Fruit fly (Drosophila melanogaster) whole organism, embryonic: ENCODE results near the gene ZnT63C.

Experiments
- Atf3 ChIP-seq: fragments of 200-800 bp; sonication (Bioruptor generic); optimal IDR thresholded peaks from 3 replicates; lab custom pipeline; 2016; ENCODE audit warnings: missing biosample characterization, missing genetic modification characterization
- Awh ChIP-seq: fragments of 200-800 bp; sonication (Bioruptor generic); IDR thresholded peaks from 2 replicates; pipeline ENCODE4, ENCODE4 v1.3.6; 2022; ENCODE audit warnings: missing biosample characterization, missing genetic modification characterization
- Bteb2 ChIP-seq: fragments of 200-800 bp; sonication (Bioruptor generic); optimal IDR thresholded peaks from 2 replicates; lab custom pipeline; 2016; ENCODE audit warnings: missing biosample characterization, missing genetic modification characterization
- CG10565 ChIP-seq: fragments of 200-800 bp; sonication (Bioruptor generic); optimal IDR thresholded peaks from 3 replicates; lab custom pipeline; 2016; ENCODE audit warnings: missing biosample characterization, mild to moderate bottlenecking, missing genetic modification characterization
- CG11093 ChIP-seq: fragments of 200-800 bp; sonication (Bioruptor generic); IDR thresholded peaks from 3 replicates; pipeline ENCODE4 v1.3.6; 2022; ENCODE audit warnings: missing biosample characterization, missing genetic modification characterization
- CG12104 ChIP-seq: fragments of 200-800 bp; sonication (Bioruptor generic); optimal IDR thresholded peaks from 3 replicates; lab custom pipeline; 2016; ENCODE audit warnings: missing biosample characterization, missing genetic modification characterization
- CG1233 ChIP-seq: fragments of 200-800 bp; sonication (Bioruptor generic); optimal IDR thresholded peaks from 4 replicates; lab custom pipeline; 2018; ENCODE audit warnings: missing biosample characterization, mild to moderate bottlenecking, missing genetic modification characterization
- CG12769 ChIP-seq: fragments of 200-800 bp; sonication (Bioruptor generic); optimal IDR thresholded peaks from 2 replicates; lab custom pipeline; 2019; ENCODE audit warnings: missing biosample characterization, mild to moderate bottlenecking, missing genetic modification characterization, moderate library complexity
- CG15073 ChIP-seq: fragments of 200-800 bp; sonication (Bioruptor generic); optimal IDR thresholded peaks from 2 replicates; lab custom pipeline; 2016; ENCODE audit warnings: missing biosample characterization, missing genetic modification characterization
- CG15601 ChIP-seq: fragments of 200-800 bp; sonication (Bioruptor generic); optimal IDR thresholded peaks from 3 replicates; lab custom pipeline; 2019; ENCODE audit warnings: missing biosample characterization, mild to moderate bottlenecking, missing genetic modification characterization, moderate library complexity
- CG16779 ChIP-seq: fragments of 200-800 bp; sonication (Bioruptor generic); IDR thresholded peaks from 2 replicates; pipeline ENCODE4 v1.3.6; 2022; ENCODE audit warnings: missing biosample characterization, missing genetic modification characterization
- CG17328 ChIP-seq: fragments of 200-800 bp; sonication (Bioruptor generic); IDR thresholded peaks from 2 replicates; pipeline ENCODE4 v1.3.6; 2022; ENCODE audit warnings: missing biosample characterization, missing genetic modification characterization
- CG17912 ChIP-seq: fragments of 200-800 bp; sonication (Bioruptor generic); optimal IDR thresholded peaks from 2 replicates; lab custom pipeline; 2018; ENCODE audit warnings: missing biosample characterization, mild to moderate bottlenecking, missing genetic modification characterization
- CG18011 ChIP-seq: fragments of 200-800 bp; sonication (Bioruptor generic); optimal IDR thresholded peaks from 2 replicates; lab custom pipeline; 2017; ENCODE audit warnings: missing biosample characterization, missing genetic modification characterization, mild to moderate bottlenecking, moderate library complexity, missing genotype
- CG18619 ChIP-seq: fragments of 200-800 bp; sonication (Bioruptor generic); optimal IDR thresholded peaks from 3 replicates; lab custom pipeline; 2017; ENCODE audit warnings: missing biosample characterization, mild to moderate bottlenecking, missing genetic modification characterization
- CG2889 ChIP-seq: fragments of 200-800 bp; sonication (Bioruptor generic); IDR thresholded peaks from 3 replicates; pipeline ENCODE4 v1.3.6; 2022; ENCODE audit warnings: missing biosample characterization, missing genetic modification characterization
- CG30403 ChIP-seq: fragments of 200-800 bp; sonication (Bioruptor generic); optimal IDR thresholded peaks from 3 replicates; lab custom pipeline; 2016; ENCODE audit warnings: missing biosample characterization, missing genetic modification characterization
- CG30431 ChIP-seq: fragments of 200-800 bp; sonication (Bioruptor generic); optimal IDR thresholded peaks from 2 replicates; lab custom pipeline; 2017; ENCODE audit warnings: missing biosample characterization, missing genetic modification characterization
- CG34422 ChIP-seq: fragments of 200-800 bp; sonication (Bioruptor generic); IDR thresholded peaks from 3 replicates; pipeline ENCODE4 v1.3.6; 2022; ENCODE audit warnings: missing biosample characterization, missing genetic modification characterization
- CG43689 ChIP-seq: fragments of 200-800 bp; sonication (Bioruptor generic); IDR thresholded peaks from 2 replicates; pipeline ENCODE4 v1.3.6; 2022; ENCODE audit warnings: missing biosample characterization, missing genetic modification characterization
- CG4730 ChIP-seq: fragments of 200-800 bp; sonication (Bioruptor generic); IDR thresholded peaks from 2 replicates; pipeline ENCODE4 v1.3.6; 2022; ENCODE audit warnings: missing biosample characterization, missing genetic modification characterization
- CG5180 ChIP-seq: fragments of 200-800 bp; sonication (Bioruptor generic); optimal IDR thresholded peaks from 3 replicates; lab custom pipeline; 2017; ENCODE audit warnings: missing biosample characterization, missing genetic modification characterization, mild to moderate bottlenecking, moderate library complexity, missing genetic modification reagents
- CG7357 ChIP-seq: fragments of 200-800 bp; sonication (Bioruptor generic); IDR thresholded peaks from 3 replicates; pipeline ENCODE4 v1.3.6; 2022; ENCODE audit warnings: missing biosample characterization, missing genetic modification characterization
- CG9727 ChIP-seq: fragments of 200-800 bp; sonication (Bioruptor generic); optimal IDR thresholded peaks from 3 replicates; lab custom pipeline; 2017; ENCODE audit warnings: missing biosample characterization, mild to moderate bottlenecking, missing genetic modification characterization
- Camta ChIP-seq: fragments of 200-800 bp; sonication (Bioruptor generic); optimal IDR thresholded peaks from 2 replicates; lab custom pipeline; 2016; ENCODE audit warnings: missing biosample characterization, missing genetic modification characterization
- CoRest ChIP-seq: fragments of 200-800 bp; sonication (Bioruptor generic); optimal IDR thresholded peaks from 3 replicates; lab custom pipeline; 2018; ENCODE audit warnings: missing biosample characterization, mild to moderate bottlenecking, missing genetic modification characterization, moderate library complexity
- Dad ChIP-seq: fragments of 200-800 bp; sonication (Bioruptor generic); optimal IDR thresholded peaks from 3 replicates; lab custom pipeline; 2016; ENCODE audit warnings: missing biosample characterization, missing genetic modification characterization
- Lim3 ChIP-seq: fragments of 200-800 bp; sonication (Bioruptor generic); IDR thresholded peaks from 2 replicates; pipeline ENCODE4 v1.3.6; 2022; ENCODE audit warnings: missing biosample characterization, missing genetic modification characterization
- Meics ChIP-seq: fragments of 200-800 bp; sonication (Bioruptor generic); optimal IDR thresholded peaks from 2 replicates; lab custom pipeline; 2017; ENCODE audit warnings: missing biosample characterization, mild to moderate bottlenecking, missing genetic modification characterization
- Spps ChIP-seq: fragments of 200-800 bp; sonication (Bioruptor generic); optimal IDR thresholded peaks from 2 replicates; lab custom pipeline; 2018; ENCODE audit warnings: missing biosample characterization, mild to moderate bottlenecking, missing genetic modification characterization
- amos ChIP-seq: fragments of 200-800 bp; sonication (Bioruptor generic); IDR thresholded peaks from 2 replicates; pipeline ENCODE4 v1.3.6; 2022; ENCODE audit warnings: missing biosample characterization, missing genetic modification characterization; ENCODE audit not compliant: partially characterized antibody
- az2 ChIP-seq: fragments of 200-800 bp; sonication (Bioruptor generic); optimal IDR thresholded peaks from 3 replicates; lab custom pipeline; 2016; ENCODE audit warnings: missing biosample characterization, missing genetic modification characterization
- chif ChIP-seq, 2 experiments: fragments of 200-800 bp; sonication (Bioruptor generic); optimal IDR thresholded peaks; 3 replicates each; lab custom pipeline; 2016; ENCODE audit warnings: missing biosample characterization in 2 of 2, missing genetic modification characterization in 2 of 2
- ci ChIP-seq: fragments of 200-800 bp; sonication (Bioruptor generic); IDR thresholded peaks from 3 replicates; pipeline ENCODE4 v1.3.6; 2022; ENCODE audit warnings: missing biosample characterization, missing genetic modification characterization
- ems ChIP-seq: fragments of 200-800 bp; sonication (Bioruptor generic); optimal IDR thresholded peaks from 3 replicates; lab custom pipeline; 2016; ENCODE audit warnings: missing biosample characterization, missing genetic modification characterization
- fd3F ChIP-seq: fragments of 200-800 bp; sonication (Bioruptor generic); optimal IDR thresholded peaks from 2 replicates; lab custom pipeline; 2018; ENCODE audit warnings: missing biosample characterization, mild to moderate bottlenecking, missing genetic modification characterization, moderate library complexity
- fd64A ChIP-seq: fragments of 200-800 bp; sonication (Bioruptor generic); optimal IDR thresholded peaks from 3 replicates; lab custom pipeline; 2018; ENCODE audit warnings: missing biosample characterization, mild to moderate bottlenecking, missing genetic modification characterization
- gro ChIP-seq: fragments of 200-800 bp; sonication (Bioruptor generic); optimal IDR thresholded peaks from 2 replicates; lab custom pipeline; 2016; ENCODE audit warnings: missing biosample characterization, missing genetic modification characterization
- ken ChIP-seq: fragments of 200-800 bp; sonication (Bioruptor generic); IDR thresholded peaks from 3 replicates; pipeline ENCODE4 v1.3.6; 2022; ENCODE audit warnings: missing biosample characterization, missing genetic modification characterization
- klu ChIP-seq: fragments of 200-800 bp; sonication (Bioruptor generic); IDR thresholded peaks from 2 replicates; pipeline ENCODE4 v1.3.6; 2022; ENCODE audit warnings: missing biosample characterization, missing genetic modification characterization
- nau ChIP-seq: fragments of 200-800 bp; sonication (Bioruptor generic); optimal IDR thresholded peaks from 3 replicates; lab custom pipeline; 2017; ENCODE audit warnings: missing biosample characterization, mild to moderate bottlenecking, missing genetic modification characterization, missing genetic modification reagents
- pita ChIP-seq: fragments of 200-800 bp; sonication (Bioruptor generic); optimal IDR thresholded peaks from 2 replicates; lab custom pipeline; 2017; ENCODE audit warnings: missing biosample characterization, mild to moderate bottlenecking, missing genetic modification characterization
- pnt ChIP-seq: fragments of 200-800 bp; sonication (Bioruptor generic); optimal IDR thresholded peaks from 3 replicates; lab custom pipeline; 2016; ENCODE audit warnings: missing biosample characterization, missing genetic modification characterization
- prd ChIP-seq, 3 experiments: fragments of >200 bp in 2 of 3; fragments of 200-800 bp in 1 of 3; sonication (Bioruptor generic) in 1 of 3; optimal IDR thresholded peaks in 2 of 3; IDR thresholded peaks in 1 of 3; 2 replicates in 2 of 3; 3 replicates in 1 of 3; pipeline versions ENCODE4 v1.3.6 to Lab custom; 2017 to 2022; ENCODE audit warnings: missing biosample characterization in 1 of 3, missing genetic modification characterization in 1 of 3
- row ChIP-seq: fragments of 200-800 bp; sonication (Bioruptor generic); IDR thresholded peaks from 3 replicates; pipeline ENCODE4 v1.3.6; 2022; ENCODE audit warnings: missing biosample characterization, missing genetic modification characterization
- slbo ChIP-seq: fragments of 200-800 bp; sonication (Bioruptor generic); IDR thresholded peaks from 2 replicates; pipeline ENCODE4 v1.3.6; 2022; ENCODE audit warnings: missing biosample characterization, missing genetic modification characterization
- slou ChIP-seq: fragments of 200-800 bp; sonication (Bioruptor generic); optimal IDR thresholded peaks from 3 replicates; lab custom pipeline; 2016; ENCODE audit warnings: missing biosample characterization, missing genetic modification characterization
- so ChIP-seq: fragments of 200-800 bp; sonication (Bioruptor generic); IDR thresholded peaks from 3 replicates; pipeline ENCODE4 v1.3.6; 2022; ENCODE audit warnings: missing biosample characterization, missing genetic modification characterization
- sqz ChIP-seq: fragments of 200-800 bp; sonication (Bioruptor generic); optimal IDR thresholded peaks from 3 replicates; lab custom pipeline; 2018; ENCODE audit warnings: missing biosample characterization, mild to moderate bottlenecking, missing genetic modification characterization
- tap ChIP-seq: fragments of 200-800 bp; optimal IDR thresholded peaks from 3 replicates; lab custom pipeline; 2019; ENCODE audit warnings: missing biosample characterization, mild to moderate bottlenecking, missing genetic modification characterization, moderate library complexity
- vfl ChIP-seq: fragments of 200-800 bp; sonication (Bioruptor generic); optimal IDR thresholded peaks from 2 replicates; lab custom pipeline; 2016; ENCODE audit warnings: missing biosample characterization, missing genetic modification characterization

The ZnT63C gene

DNA sequence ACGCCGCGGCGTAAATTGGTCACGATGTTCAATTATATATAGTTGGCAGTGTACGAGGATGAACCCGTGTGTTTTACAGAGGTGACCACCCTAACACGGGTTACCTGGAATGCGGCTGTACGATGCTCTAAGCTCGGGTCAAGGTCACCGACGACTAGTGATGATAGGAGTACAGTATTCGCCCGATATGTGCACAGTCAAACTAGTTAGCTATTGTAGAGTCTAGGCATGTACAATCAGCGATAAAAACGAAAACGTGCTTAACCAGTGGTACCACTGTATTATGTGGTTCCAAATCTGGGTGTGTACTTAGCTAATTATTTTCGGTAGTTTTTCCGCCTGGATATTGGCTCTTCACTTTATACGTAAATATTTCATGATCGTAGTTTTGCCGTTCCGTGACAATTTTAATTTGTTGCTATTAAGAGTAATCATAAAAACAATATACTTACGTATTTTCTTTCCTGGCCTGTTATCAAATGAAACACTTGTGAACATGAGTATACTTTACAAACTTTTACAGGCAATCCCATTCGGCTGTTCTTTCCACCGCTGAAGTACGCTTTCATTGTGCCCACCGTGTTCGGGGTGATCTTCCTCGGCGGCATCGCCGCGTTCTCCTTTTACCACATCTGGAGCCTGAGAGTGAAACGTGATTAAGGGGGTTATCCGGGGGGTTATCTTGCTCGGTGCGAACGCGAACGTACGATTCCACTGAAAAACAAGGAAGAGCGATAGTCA lies 16.7 kb downstream of the ZnT63C start (continued):
- TF ChIP-seq CG9727 (GFP tag; lab: Kevin White, UChicago) (no peak), slou (GFP tag; lab: Kevin White, UChicago) (no peak), row (GFP tag; lab: Robert Waterston, UW) (peak; percentile 78), tap (no peak), amos (GFP tag; lab: Robert Waterston, UW) (no peak), sqz (no peak), CG30403 (GFP tag; lab: Kevin White, UChicago) (peak; percentile 22), CG2889 (GFP tag; lab: Robert Waterston, UW) (no peak), ken (no peak), Spps (tag; lab: Kevin White, UChicago) (no peak), ems (no peak), Awh (no peak), CG34422 (GFP tag; lab: Robert Waterston, UW) (no peak), pnt (peak; percentile 1), klu (no peak), fd3F (no peak), vfl (GFP tag; lab: Kevin White, UChicago) (no peak), CG4730 (no peak), Camta (GFP tag; lab: Kevin White, UChicago) (no peak), CG18011 (GFP tag; lab: Kevin White, UChicago) (no peak), CG43689 (GFP tag; lab: Robert Waterston, UW) (no peak), CG16779 (no peak), Dad (no peak), slbo (GFP tag; lab: Robert Waterston, UW) (peak; percentile 54), CG12104 (GFP tag; lab: Kevin White, UChicago) (no peak), chif (GFP tag; optimal IDR thresholded peaks at IDR 0.05; lab: Kevin White, UChicago) (no peak), gro (no peak), ci (no peak), CG12769 (tag; lab: Kevin White, UChicago) (peak; percentile 43), CoRest (tag; lab: Kevin White, UChicago) (peak; percentile 14), CG18619 (GFP tag; lab: Kevin White, UChicago) (no peak), CG17328 (GFP tag; lab: Robert Waterston, UW) (no peak), pita (GFP tag; lab: Kevin White, UChicago) (no peak), CG1233 (GFP tag; lab: Kevin White, UChicago) (no peak), Atf3 (no peak), prd (optimal IDR thresholded peaks at IDR 0.05; lab: Kevin White, UChicago) (no peak), prd (GFP tag; IDR thresholded peaks at IDR 0.05; lab: Robert Waterston, UW) (peak; percentile 34; the same call in 1 of the 3 replicates), Lim3 (GFP tag; lab: Robert Waterston, UW) (no peak), so (no peak), CG17912 (no peak), CG7357 (0 out of 3 replicates have a peak, but pooled peaks have one; percentile 6), CG11093 (GFP tag; lab: Robert Waterston, UW) (no peak), az2 (GFP tag; lab: Kevin White, UChicago) (peak; percentile 10), CG10565 (GFP tag; lab: Kevin White, UChicago) (no peak), Bteb2 (no peak), Meics (GFP tag; lab: Kevin White, UChicago) (peak; percentile 46), nau (no peak), CG5180 (GFP tag; lab: Kevin White, UChicago) (no peak), CG30431 (no peak), fd64A (GFP tag; lab: Kevin White, UChicago) (no peak), CG15601 (tag; lab: Kevin White, UChicago) (no peak), CG15073 (GFP tag; lab: Kevin White, UChicago) (no peak)
